Fruit fly (Drosophila melanogaster) whole organism, pupa: ENCODE measurements around the gene par-6.

ENCODE experiments used
- CG12605 ChIP-seq: fragments of 200-800 bp; sonication (Bioruptor generic); IDR thresholded peaks from 2 replicates; pipeline ENCODE4 v1.3.6; 2022; ENCODE audit warnings: missing biosample characterization, missing genetic modification characterization
- CG34367 ChIP-seq: fragments of 200-800 bp; sonication (Bioruptor generic); optimal IDR thresholded peaks from 2 replicates; lab custom pipeline; 2018; ENCODE audit warnings: missing biosample characterization, mild to moderate bottlenecking, missing genetic modification characterization
- CG4496 ChIP-seq: fragments of 200-800 bp; sonication (Bioruptor generic); IDR thresholded peaks from 3 replicates; pipeline ENCODE4 v1.3.6; 2022; ENCODE audit warnings: missing biosample characterization, missing genetic modification characterization
- CG8301 ChIP-seq: fragments of 200-800 bp; sonication (Bioruptor generic); optimal IDR thresholded peaks from 2 replicates; lab custom pipeline; 2018; ENCODE audit warnings: missing biosample characterization, mild to moderate bottlenecking, missing genetic modification characterization
- CG9948 ChIP-seq: fragments of 200-800 bp; sonication (Bioruptor generic); optimal IDR thresholded peaks from 2 replicates; lab custom pipeline; 2018; ENCODE audit warnings: missing biosample characterization, mild to moderate bottlenecking, missing genetic modification characterization, moderate library complexity
- Pif1B ChIP-seq: fragments of 200-800 bp; sonication (Bioruptor generic); optimal IDR thresholded peaks from 3 replicates; lab custom pipeline; 2016; ENCODE audit warnings: missing biosample characterization, missing genetic modification characterization
- rn ChIP-seq: fragments of 200-800 bp; sonication (Bioruptor generic); IDR thresholded peaks from 2 replicates; pipeline ENCODE4 v1.3.6; 2022; ENCODE audit warnings: missing biosample characterization, missing genetic modification characterization

DNA sequence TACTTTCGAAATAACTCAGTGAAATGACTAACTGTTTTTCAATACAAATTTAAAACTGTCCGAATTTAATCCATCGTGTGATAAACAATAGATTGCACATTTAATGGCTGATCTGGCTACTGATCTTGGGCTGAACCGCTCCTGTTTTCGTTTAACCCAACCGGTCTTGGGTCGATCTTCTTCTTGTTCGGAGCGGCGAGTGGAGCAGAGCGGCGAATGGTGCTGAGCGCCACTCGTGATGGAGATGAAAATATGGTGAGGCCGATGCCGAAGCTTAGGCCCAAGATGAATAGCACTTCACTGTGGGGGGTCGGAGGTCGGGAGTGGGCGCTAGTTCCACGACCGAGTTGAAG is 19.7 kb upstream of the par-6 start:
- TF ChIP-seq CG4496 (GFP tag; lab: Robert Waterston, UW) (no peak), CG34367 (tag; lab: Kevin White, UChicago) (no peak), Pif1B (GFP tag; lab: Kevin White, UChicago) (no peak), CG9948 (tag; lab: Kevin White, UChicago) (no peak), rn (GFP tag; lab: Robert Waterston, UW) (no peak), CG12605 (no peak), CG8301 (tag; lab: Kevin White, UChicago) (no peak)
